Worm (Caenorhabditis elegans): ENCODE measurements around the gene W08F4.5.

W08F4.5 gene

DNA sequence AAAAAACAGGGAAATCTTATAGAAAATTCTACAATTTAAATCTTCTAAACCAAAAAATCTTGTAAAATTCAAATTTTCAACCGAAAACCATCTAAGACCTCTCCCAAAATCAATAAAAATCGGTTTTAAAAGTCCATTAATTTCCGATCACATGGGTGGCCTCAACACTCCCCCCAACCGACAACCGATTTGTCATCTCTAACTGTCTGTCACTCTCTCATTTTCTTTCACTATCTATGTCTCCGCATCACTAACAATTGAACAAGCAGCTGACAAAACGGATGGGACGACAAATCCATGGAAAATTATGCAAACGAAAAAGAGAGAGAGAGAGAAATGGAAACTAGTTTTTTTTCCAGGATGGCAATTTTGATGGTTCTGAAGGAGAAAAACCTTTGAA lies 34.3 kb upstream of the W08F4.5 start (continued):
- TF ChIP-seq syd-9 (tag; optimal IDR thresholded peaks at IDR 0.05) (no peak), unc-42 (tag; optimal IDR thresholded peaks at IDR 0.05) (peak; percentile 2)

DNA sequence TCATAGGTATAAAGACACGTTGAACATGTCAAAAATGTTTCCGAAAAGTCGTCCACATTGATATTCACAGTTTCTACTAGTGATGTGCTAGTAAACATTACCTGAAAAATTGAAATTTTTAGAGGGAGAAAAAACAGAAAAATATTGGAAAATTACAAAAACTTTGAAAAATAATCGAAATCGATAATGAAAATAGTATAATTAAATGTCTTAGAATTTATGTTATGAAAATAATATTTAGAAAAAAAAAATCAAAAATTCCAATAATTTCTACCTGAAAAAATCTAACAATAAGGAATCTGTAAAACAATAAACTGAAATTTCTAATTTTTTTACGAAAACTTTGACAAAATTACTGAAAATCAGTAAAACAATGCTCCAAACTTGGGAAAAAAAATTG lies 33.3 kb upstream of the W08F4.5 start, which contains the start of gene nhl-3:
TSS of gene nhl-3 (minus strand) at position 101 of the 400 bp plus-strand sequence.
- TF ChIP-seq unc-86 (tag; optimal IDR thresholded peaks at IDR 0.05) (no peak), lin-11 (tag; optimal IDR thresholded peaks at IDR 0.05) (no peak), rnt-1 (tag; optimal IDR thresholded peaks at IDR 0.05) (no peak), lim-6 (tag; optimal IDR thresholded peaks at IDR 0.05) (no peak), pha-4 (tag; optimal IDR thresholded peaks at IDR 0.05) (no peak), hlh-13 (GFP tag; optimal IDR thresholded peaks at IDR 0.05) (no peak), ceh-48 (tag; optimal IDR thresholded peaks at IDR 0.05) (no peak), zip-5 (tag; optimal IDR thresholded peaks at IDR 0.05) (no peak), ztf-16 (tag; optimal IDR thresholded peaks at IDR 0.05) (no peak), odd-2 (tag; optimal IDR thresholded peaks at IDR 0.05) (no peak), nfya-1 (tag; optimal IDR thresholded peaks at IDR 0.05) (no peak), ceh-6 (GFP tag; optimal IDR thresholded peaks at IDR 0.05) (no peak), ama-1 (optimal IDR thresholded peaks at IDR 0.05) (no peak), pat-9 (tag; optimal IDR thresholded peaks at IDR 0.05) (no peak), ceh-18 (tag; optimal IDR thresholded peaks at IDR 0.05) (no peak), ceh-30 (tag; optimal IDR thresholded peaks at IDR 0.05) (no peak), ahr-1 (tag; optimal IDR thresholded peaks at IDR 0.05) (no peak), hlh-30 (tag; optimal IDR thresholded peaks at IDR 0.05; ENCODE audit: insufficient read depth) (no peak), elt-4 (tag; optimal IDR thresholded peaks at IDR 0.05) (no peak), mec-3 (tag; optimal IDR thresholded peaks at IDR 0.05; ENCODE audit: borderline replicate concordance) (no peak)

DNA sequence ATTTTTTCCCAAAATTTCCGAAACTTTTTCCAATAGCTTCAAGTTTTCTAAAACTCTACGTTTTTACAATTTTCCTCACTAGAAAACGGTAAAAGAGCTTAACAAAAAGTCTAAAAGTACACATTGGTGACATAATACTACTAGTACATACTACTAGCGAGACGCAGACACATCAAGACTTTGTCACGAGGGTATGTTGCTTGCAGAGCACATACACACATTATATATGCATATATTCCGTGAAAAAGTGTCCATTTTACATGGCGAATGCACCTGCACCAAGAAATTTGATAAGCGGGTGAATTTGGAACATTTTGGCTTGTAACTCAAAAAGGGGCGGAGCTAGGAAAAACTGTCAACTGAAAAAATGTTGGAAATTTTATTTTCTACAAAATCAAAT lies 32.6 kb upstream of the W08F4.5 start:
- TF ChIP-seq lin-11 (tag; optimal IDR thresholded peaks at IDR 0.05) (no peak), unc-42 (tag; optimal IDR thresholded peaks at IDR 0.05) (no peak), ceh-18 (tag; optimal IDR thresholded peaks at IDR 0.05) (no peak), ceh-9 (tag; optimal IDR thresholded peaks at IDR 0.05) (no peak), K09A11.1 (tag; optimal IDR thresholded peaks at IDR 0.05; ENCODE audit: insufficient read depth) (no peak), ceh-19 (GFP tag; optimal IDR thresholded peaks at IDR 0.05) (no peak), Y22D7AL.16 (tag; optimal IDR thresholded peaks at IDR 0.05) (no peak), fax-1 (tag; optimal IDR thresholded peaks at IDR 0.05) (no peak), sox-2 (GFP tag; IDR thresholded peaks at IDR 0.05) (no peak), ceh-24 (tag; optimal IDR thresholded peaks at IDR 0.05) (no peak), dve-1 (tag; optimal IDR thresholded peaks at IDR 0.05) (no peak), ceh-48 (tag; optimal IDR thresholded peaks at IDR 0.05) (no peak), F13H6.1 (tag; optimal IDR thresholded peaks at IDR 0.05) (no peak), madf-2 (tag; optimal IDR thresholded peaks at IDR 0.05) (no peak), pat-9 (tag; optimal IDR thresholded peaks at IDR 0.05) (no peak), zip-5 (tag; optimal IDR thresholded peaks at IDR 0.05) (no peak), ceh-14 (tag; optimal IDR thresholded peaks at IDR 0.05) (no peak), hlh-30 (tag; optimal IDR thresholded peaks at IDR 0.05; ENCODE audit: insufficient read depth) (peak; percentile 93), fkh-10 (GFP tag; optimal IDR thresholded peaks at IDR 0.05) (no peak), lim-6 (tag; optimal IDR thresholded peaks at IDR 0.05) (no peak), hlh-13 (GFP tag; optimal IDR thresholded peaks at IDR 0.05) (no peak), nfya-1 (tag; optimal IDR thresholded peaks at IDR 0.05) (peak; percentile 19), ceh-2 (tag; optimal IDR thresholded peaks at IDR 0.05) (no peak), ceh-45 (GFP tag; IDR thresholded peaks at IDR 0.05) (no peak), T23F11.4 (GFP tag; optimal IDR thresholded peaks at IDR 0.05) (no peak), pag-3 (tag; optimal IDR thresholded peaks at IDR 0.05; ENCODE audit: borderline replicate concordance) (no peak), ets-4 (tag; optimal IDR thresholded peaks at IDR 0.05) (no peak), ceh-30 (tag; optimal IDR thresholded peaks at IDR 0.05) (no peak), dmd-4 (tag; optimal IDR thresholded peaks at IDR 0.05; ENCODE audit: borderline replicate concordance) (no peak), nhr-11 (tag; optimal IDR thresholded peaks at IDR 0.05) (no peak), eyg-1 (tag; optimal IDR thresholded peaks at IDR 0.05) (no peak), ahr-1 (tag; optimal IDR thresholded peaks at IDR 0.05) (no peak), nhr-232 (tag; optimal IDR thresholded peaks at IDR 0.05) (no peak), ceh-31 (tag; optimal IDR thresholded peaks at IDR 0.05) (peak; percentile 31), unc-55 (GFP tag; optimal IDR thresholded peaks at IDR 0.05) (peak; percentile 35)
